Worm (Caenorhabditis elegans) whole organism, L3 larva: ENCODE data around the gene F14F7.5.

Experiments
- R02D3.7 ChIP-seq: fragments of 150-350 bp; optimal IDR thresholded peaks from 2 replicates; lab custom pipeline; 2014; ENCODE audit warnings: missing biosample characterization, missing genetic modification characterization
- ZK546.5 ChIP-seq: sonication (generic microtip); optimal IDR thresholded peaks from 2 replicates; lab custom pipeline; 2017; ENCODE audit warnings: missing biosample characterization, missing genetic modification characterization
- ceh-82 ChIP-seq: fragments of 150-350 bp; optimal IDR thresholded peaks from 2 replicates; lab custom pipeline; 2014; ENCODE audit warnings: missing biosample characterization, missing genetic modification characterization
- eor-1 ChIP-seq, 2 experiments: fragments of 150-350 bp; optimal IDR thresholded peaks; 2 replicates each; lab custom pipeline; 2014 to 2018; ENCODE audit warnings: missing biosample characterization in 2 of 2, missing genetic modification characterization in 2 of 2
- fkh-2 ChIP-seq: fragments of 150-350 bp; optimal IDR thresholded peaks from 2 replicates; lab custom pipeline; 2014; ENCODE audit warnings: missing biosample characterization, missing genetic modification reagents, missing genetic modification characterization
- fos-1 ChIP-seq: fragments of 150-350 bp; optimal IDR thresholded peaks from 2 replicates; lab custom pipeline; 2014; ENCODE audit warnings: missing biosample characterization, missing genetic modification characterization
- nhr-25 ChIP-seq: sonication (generic microtip); optimal IDR thresholded peaks from 2 replicates; lab custom pipeline; 2017; ENCODE audit warnings: missing biosample characterization, missing genetic modification characterization
- pqm-1 ChIP-seq: fragments of 150-350 bp; optimal IDR thresholded peaks from 2 replicates; lab custom pipeline; 2017; ENCODE audit warnings: missing biosample characterization, missing genetic modification characterization, inconsistent platforms
- snpc-4 ChIP-seq: fragments of 150-350 bp; optimal IDR thresholded peaks from 2 replicates; lab custom pipeline; 2014; ENCODE audit warnings: missing biosample characterization, missing genetic modification characterization
- unc-62 ChIP-seq: fragments of 150-350 bp; sonication (generic microtip); optimal IDR thresholded peaks from 4 replicates; lab custom pipeline; 2014; ENCODE audit warnings: missing biosample characterization, missing genetic modification reagents, missing genetic modification characterization
- ztf-11 ChIP-seq: fragments of 150-350 bp; optimal IDR thresholded peaks from 2 replicates; lab custom pipeline; 2014; ENCODE audit warnings: missing biosample characterization, missing genetic modification characterization

DNA sequence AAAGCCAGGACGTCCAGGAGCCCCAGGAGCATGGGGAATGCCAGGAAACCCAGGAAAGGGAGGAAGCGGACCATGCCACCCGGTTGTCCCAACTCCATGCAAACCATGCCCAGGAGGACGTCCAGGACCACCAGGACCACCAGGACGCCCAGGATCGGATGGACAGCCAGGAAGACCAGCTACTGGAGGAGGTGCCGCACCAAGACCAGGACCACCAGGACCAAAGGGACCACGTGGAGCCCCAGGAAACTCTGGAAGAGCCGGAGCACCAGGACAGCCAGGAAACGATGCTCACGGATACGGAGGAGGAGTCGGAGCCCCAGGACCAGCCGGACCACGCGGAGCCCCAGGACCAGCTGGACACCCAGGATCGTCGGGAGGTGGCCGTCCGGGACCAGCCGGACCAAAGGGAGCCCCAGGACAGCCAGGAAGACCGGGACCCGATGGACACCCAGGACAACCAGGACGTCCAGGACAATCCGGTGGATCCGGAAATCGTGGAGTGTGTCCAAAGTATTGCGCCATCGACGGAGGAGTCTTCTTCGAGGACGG, 12.2 kb upstream of the F14F7.5 start:
- no peak for TF ChIP-seq nhr-25 (tag; lab: Kevin White, UChicago)
- no peak for TF ChIP-seq snpc-4 (tag; lab: Kevin White, UChicago)
- TF ChIP-seq ztf-11 (tag; lab: Kevin White, UChicago) = no peak
- no peak for TF ChIP-seq ZK546.5
- no peak for TF ChIP-seq ceh-82 (tag; lab: Kevin White, UChicago)
- TF ChIP-seq fos-1 (tag; lab: Kevin White, UChicago) = no peak
- TF ChIP-seq unc-62 (GFP tag; lab: Kevin White, UChicago) = no peak
- TF ChIP-seq R02D3.7 (tag; lab: Kevin White, UChicago) = no peak
- no peak for TF ChIP-seq fkh-2 (tag; lab: Kevin White, UChicago)
- TF ChIP-seq eor-1 (tag; optimal IDR thresholded peaks at IDR 0.05; lab: Kevin White, UChicago) = no peak
- TF ChIP-seq pqm-1 (tag; lab: Kevin White, UChicago) = no peak
